Fruit fly (Drosophila melanogaster): ENCODE data around the gene CG32240.

The CG32240 gene

DNA sequence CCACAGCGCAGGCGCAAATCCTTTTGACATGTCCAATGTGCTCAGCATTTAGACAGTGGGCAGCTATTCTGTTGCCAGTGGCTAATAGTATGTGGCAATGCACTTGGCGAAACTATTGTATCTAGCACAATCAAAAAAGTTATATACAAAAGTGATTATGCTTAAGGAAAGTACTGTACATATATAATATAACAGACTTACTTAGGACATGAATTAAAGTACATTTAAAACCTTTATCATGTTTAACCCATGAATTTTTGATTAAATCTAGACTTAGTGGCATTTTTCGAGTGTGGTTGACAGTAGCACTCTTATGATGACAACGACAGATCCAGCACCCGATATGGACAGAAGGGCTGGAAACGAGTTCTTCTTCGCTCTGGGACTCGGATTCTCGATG is 1.7 kb upstream of the CG32240 start (continued):
- TF ChIP-seq CG18262 (tag; optimal IDR thresholded peaks at IDR 0.05) (peak; percentile 39), Drgx (GFP tag; IDR thresholded peaks at IDR 0.05) (peak; percentile 7; the same call in 1 of the 2 replicates), CG14710 (tag; optimal IDR thresholded peaks at IDR 0.05) (peak; percentile 19), wdn (GFP tag; IDR thresholded peaks at IDR 0.05) (no peak), bsh (GFP tag; optimal IDR thresholded peaks at IDR 0.05) (peak; percentile 27 to 44), ssp (GFP tag; IDR thresholded peaks at IDR 0.05) (no peak), nom (GFP tag; optimal IDR thresholded peaks at IDR 0.05) (peak; percentile 67), CG8944 (GFP tag; optimal IDR thresholded peaks at IDR 0.05) (no peak), D19B (GFP tag; optimal IDR thresholded peaks at IDR 0.05) (no peak)

DNA sequence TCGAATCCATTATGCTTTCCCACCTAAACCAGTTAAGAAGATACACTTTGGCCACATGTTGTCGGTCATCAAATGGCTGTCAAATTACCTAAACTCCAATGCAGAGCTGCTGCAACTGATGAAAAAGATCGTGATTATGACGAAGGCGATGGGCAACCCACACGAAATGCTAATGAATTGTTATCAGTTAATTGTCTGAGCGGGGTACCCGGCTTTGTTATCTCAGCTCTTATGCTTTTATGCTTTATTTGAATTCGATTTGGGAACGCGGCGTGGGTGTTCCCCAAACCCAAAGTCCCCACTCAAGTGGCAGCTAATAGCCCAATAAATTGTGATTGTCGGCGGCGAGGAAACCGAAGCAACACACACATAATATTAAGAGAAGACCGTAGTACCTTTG is 1.2 kb upstream of the CG32240 start:
- TF ChIP-seq B-H2 (GFP tag; optimal IDR thresholded peaks at IDR 0.05) (no peak), sna (GFP tag; IDR thresholded peaks at IDR 0.05; ENCODE audit: partially characterized antibody) (peak; percentile 34; the same call in 1 of the 2 replicates), Awh (GFP tag; IDR thresholded peaks at IDR 0.05) (peak; percentile 94), NK7.1 (GFP tag; optimal IDR thresholded peaks at IDR 0.05) (no peak), grn (GFP tag; optimal IDR thresholded peaks at IDR 0.05) (peak; percentile 40), kni (GFP tag; optimal IDR thresholded peaks at IDR 0.05) (peak; percentile 6), vvl (GFP tag; IDR thresholded peaks at IDR 0.05) (peak; percentile 62), ci (GFP tag; IDR thresholded peaks at IDR 0.05) (no peak), CG14050 (GFP tag; IDR thresholded peaks at IDR 0.05) (no peak), nerfin-2 (GFP tag; IDR thresholded peaks at IDR 0.05; ENCODE audit: partially characterized antibody) (no peak), oc (tag; optimal IDR thresholded peaks at IDR 0.05) (peak; percentile 75), CG15696 (tag; optimal IDR thresholded peaks at IDR 0.05) (no peak), grau (tag; optimal IDR thresholded peaks at IDR 0.05) (no peak), ind (GFP tag; optimal IDR thresholded peaks at IDR 0.05) (no peak), abd-A (tag; optimal IDR thresholded peaks at IDR 0.05) (peak; percentile 87), sr (GFP tag; IDR thresholded peaks at IDR 0.05) (peak; percentile 96), jing (GFP tag; optimal IDR thresholded peaks at IDR 0.05) (no peak), nmo (GFP tag; optimal IDR thresholded peaks at IDR 0.05) (no peak), zfh1 (GFP tag; IDR thresholded peaks at IDR 0.05) (no peak), CG17829 (tag; optimal IDR thresholded peaks at IDR 0.05) (no peak), CG1024 (GFP tag; IDR thresholded peaks at IDR 0.05) (no peak), so (GFP tag; IDR thresholded peaks at IDR 0.05) (no peak), Hand (GFP tag; optimal IDR thresholded peaks at IDR 0.05) (no peak), CG1233 (GFP tag; optimal IDR thresholded peaks at IDR 0.05) (no peak), CG17568 (GFP tag; optimal IDR thresholded peaks at IDR 0.05) (no peak), CG2199 (GFP tag; IDR thresholded peaks at IDR 0.05) (0 out of 3 replicates have a peak, but pooled peaks have one; percentile 22)

DNA sequence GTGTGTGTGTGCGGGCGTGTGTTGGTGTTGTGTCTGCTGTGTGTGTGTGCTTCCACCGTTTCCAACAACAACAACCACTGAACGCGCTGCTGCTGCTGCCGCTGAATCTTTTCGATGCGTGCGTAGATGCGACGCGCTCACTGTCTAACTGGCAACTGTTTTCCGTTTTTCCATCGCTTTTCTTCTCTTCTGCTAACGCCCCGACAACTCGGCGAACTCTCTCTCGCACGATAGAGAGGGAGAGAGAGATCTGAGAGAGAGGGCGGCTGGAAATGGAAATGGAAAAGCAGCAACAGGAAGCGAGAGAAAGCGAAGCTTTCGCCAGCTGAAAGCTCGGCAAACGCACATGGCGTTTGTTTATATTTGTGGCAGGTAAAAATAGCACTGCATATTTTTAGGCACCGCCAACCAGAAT is 1.2 kb downstream of the CG32240 start, which contains the start of gene DopEcR:
Gene DopEcR, minus strand, starts transcription at position 157 of the 415 bp plus-strand sequence.
- TF ChIP-seq da (GFP tag; optimal IDR thresholded peaks at IDR 0.05) (no peak), ham (GFP tag; IDR thresholded peaks at IDR 0.05) (no peak), Hand (GFP tag; optimal IDR thresholded peaks at IDR 0.05) (peak; percentile 47), CG31224 (GFP tag; IDR thresholded peaks at IDR 0.05) (no peak), cwo (GFP tag; optimal IDR thresholded peaks at IDR 0.05) (no peak), CG17568 (GFP tag; optimal IDR thresholded peaks at IDR 0.05) (peak; percentile 37), CG4328 (GFP tag; optimal IDR thresholded peaks at IDR 0.05) (no peak), emc (GFP tag; optimal IDR thresholded peaks at IDR 0.05) (no peak), vfl (GFP tag; optimal IDR thresholded peaks at IDR 0.05) (no peak), schlank (tag; optimal IDR thresholded peaks at IDR 0.05) (no peak), repo (GFP tag; optimal IDR thresholded peaks at IDR 0.05) (peak; percentile 10), CG17359 (tag; optimal IDR thresholded peaks at IDR 0.05) (peak; percentile 53), CG10366 (GFP tag; IDR thresholded peaks at IDR 0.05) (no peak), Dad (GFP tag; optimal IDR thresholded peaks at IDR 0.05) (no peak), CG12744 (GFP tag; optimal IDR thresholded peaks at IDR 0.05) (no peak), CG14050 (GFP tag; IDR thresholded peaks at IDR 0.05) (no peak), CG2678 (tag; optimal IDR thresholded peaks at IDR 0.05) (no peak), tap (tag; optimal IDR thresholded peaks at IDR 0.05) (peak; percentile 41), slbo (GFP tag; IDR thresholded peaks at IDR 0.05) (peak; percentile 22; the same call in 1 of the 2 replicates)

All from whole organism, embryonic.